Fruit fly (Drosophila melanogaster) whole organism: Measurements from ENCODE around the gene Bhmt.

Experiments used
- CG8478 ChIP-seq: fragments of >200 bp; optimal IDR thresholded peaks from 2 replicates; lab custom pipeline; 2018; ENCODE audit warnings: inconsistent platforms
- Dll ChIP-seq: fragments of >200 bp; optimal IDR thresholded peaks from 2 replicates; lab custom pipeline; 2017
- EcR ChIP-seq, 2 experiments: fragments of >200 bp; optimal IDR thresholded peaks; 2 replicates each; lab custom pipeline; 2017; ENCODE audit warnings: missing biosample characterization in 2 of 2, missing genetic modification characterization in 2 of 2, missing genetic modification reagents in 2 of 2
- pan ChIP-seq: fragments of >200 bp; optimal IDR thresholded peaks from 2 replicates; lab custom pipeline; 2017
- psq ChIP-seq: fragments of >200 bp; optimal IDR thresholded peaks from 2 replicates; lab custom pipeline; 2017
- usp ChIP-seq: fragments of >200 bp; optimal IDR thresholded peaks from 2 replicates; lab custom pipeline; 2017; ENCODE audit warnings: missing biosample characterization, missing genetic modification characterization, mixed read lengths

The Bhmt gene

DNA sequence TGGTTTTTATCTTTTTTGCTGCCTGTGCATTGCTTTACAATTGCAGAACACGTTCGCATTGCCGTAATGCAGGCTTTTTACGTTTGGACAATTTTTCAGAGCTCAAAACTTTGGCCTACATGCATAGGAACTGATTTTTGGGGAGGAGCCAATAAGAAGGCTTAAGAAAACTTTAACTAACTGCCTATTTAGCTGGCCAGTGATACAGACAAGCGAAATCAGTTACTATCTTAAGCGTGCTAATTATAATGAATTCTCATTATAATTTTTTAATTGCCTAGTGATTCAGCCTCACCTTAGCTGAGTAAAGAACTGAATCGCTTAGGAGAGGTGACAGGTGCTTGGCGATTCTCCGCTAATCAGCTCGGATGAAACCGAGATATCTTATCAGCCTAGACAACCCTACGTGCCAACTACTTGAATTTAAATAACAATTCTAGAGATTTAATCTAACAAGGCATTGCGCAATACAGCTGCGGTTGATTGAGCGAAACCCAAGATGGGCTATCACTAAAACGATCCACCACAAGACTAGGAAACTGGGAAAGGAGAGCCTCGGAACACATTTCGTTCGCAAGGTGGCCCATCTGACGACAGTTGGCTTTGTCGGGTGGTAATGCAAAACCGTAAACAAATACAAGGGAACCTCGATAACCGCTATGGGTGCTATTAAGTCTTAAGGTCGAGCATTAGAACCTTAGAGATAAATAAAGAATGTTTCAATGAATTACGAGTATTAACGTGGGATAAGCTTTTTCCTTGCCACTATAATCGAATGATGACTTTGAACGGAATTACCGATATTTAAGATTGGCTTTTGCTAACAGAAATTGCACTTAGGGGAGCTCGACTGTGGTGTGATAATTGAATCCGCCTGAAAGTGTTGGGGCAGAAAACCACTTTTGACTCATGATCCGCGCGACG, 28.4 kb upstream of the Bhmt start:
- no peak for TF ChIP-seq EcR (GFP tag; optimal IDR thresholded peaks at IDR 0.05; lab: Kevin White, UChicago)
- no peak for TF ChIP-seq psq (lab: Kevin White, UChicago)
- TF ChIP-seq pan (lab: Kevin White, UChicago), result no peak
- no peak for TF ChIP-seq Dll
- no peak for TF ChIP-seq CG8478
- TF ChIP-seq usp (GFP tag; lab: Kevin White, UChicago), result no peak

DNA sequence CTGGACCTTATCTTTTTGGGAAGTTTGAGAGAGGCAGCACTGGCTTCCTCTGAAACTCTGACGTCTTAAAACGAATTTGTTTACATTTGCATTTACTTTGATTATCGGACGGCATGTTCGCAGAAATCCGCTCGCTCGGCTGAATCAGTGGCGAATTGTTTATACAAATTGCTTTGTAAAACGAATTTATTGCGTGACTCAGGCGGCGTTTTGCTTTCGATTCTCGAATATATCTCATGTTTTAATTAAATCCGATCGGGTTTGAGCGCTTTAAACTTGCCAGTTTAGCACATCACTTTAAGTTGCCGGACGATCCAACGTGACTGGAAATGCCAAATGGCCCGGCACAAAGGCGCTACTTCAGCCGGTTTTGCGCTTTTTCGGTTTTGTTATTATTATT, 27.0 kb upstream of the Bhmt start:
- TF ChIP-seq Dll, result no peak
- no peak for TF ChIP-seq CG8478
- no peak for TF ChIP-seq psq (lab: Kevin White, UChicago)
- no peak for TF ChIP-seq pan (lab: Kevin White, UChicago)
- TF ChIP-seq usp (GFP tag; lab: Kevin White, UChicago), result no peak
- TF ChIP-seq EcR (GFP tag; optimal IDR thresholded peaks at IDR 0.05; lab: Kevin White, UChicago), result no peak

DNA sequence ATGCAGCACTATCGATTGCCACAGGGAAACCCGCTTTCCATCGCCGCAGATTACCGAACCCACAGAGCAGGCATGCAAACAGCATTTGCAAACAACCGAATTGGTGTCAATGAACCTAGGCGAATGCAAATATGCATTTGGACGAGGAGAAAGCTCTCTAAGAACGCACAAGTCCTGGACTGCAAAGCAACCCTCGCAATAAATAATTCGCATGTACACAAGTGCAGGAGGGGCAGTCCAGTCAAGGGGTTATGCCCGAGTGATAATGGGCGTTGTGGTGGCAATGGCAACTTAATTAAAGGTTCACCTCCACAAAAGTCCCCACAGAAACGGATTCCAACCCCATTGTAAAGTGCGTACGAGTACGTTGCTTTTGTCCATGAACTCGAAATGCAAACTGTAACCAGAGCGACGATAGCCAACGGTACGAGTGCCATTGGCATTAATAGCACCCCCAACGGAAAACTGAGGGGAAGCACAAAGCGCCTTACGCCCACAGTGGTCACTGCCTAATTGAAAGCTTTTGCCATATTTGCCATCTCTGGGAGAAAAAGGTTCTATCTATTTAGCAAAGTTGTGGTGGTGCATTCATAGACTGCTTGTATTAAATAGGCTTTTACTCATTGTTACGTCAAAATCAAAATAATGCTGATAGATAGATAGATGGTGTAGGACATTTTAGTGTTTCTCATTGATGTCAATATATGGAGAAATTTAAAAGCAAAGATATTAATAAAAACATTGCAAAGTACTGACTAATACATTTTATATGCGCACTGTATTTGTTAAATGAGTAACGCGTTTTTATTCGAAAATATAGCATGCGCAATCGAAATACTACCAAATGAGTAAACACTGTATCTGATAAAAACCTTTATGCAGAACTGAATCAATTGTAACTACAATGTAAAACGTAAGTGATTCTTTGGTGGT, 26.0 kb upstream of the Bhmt start:
- TF ChIP-seq psq (lab: Kevin White, UChicago) (no peak), usp (GFP tag; lab: Kevin White, UChicago) (no peak), CG8478 (no peak), EcR (GFP tag; optimal IDR thresholded peaks at IDR 0.05; lab: Kevin White, UChicago) (no peak), pan (lab: Kevin White, UChicago) (no peak)

DNA sequence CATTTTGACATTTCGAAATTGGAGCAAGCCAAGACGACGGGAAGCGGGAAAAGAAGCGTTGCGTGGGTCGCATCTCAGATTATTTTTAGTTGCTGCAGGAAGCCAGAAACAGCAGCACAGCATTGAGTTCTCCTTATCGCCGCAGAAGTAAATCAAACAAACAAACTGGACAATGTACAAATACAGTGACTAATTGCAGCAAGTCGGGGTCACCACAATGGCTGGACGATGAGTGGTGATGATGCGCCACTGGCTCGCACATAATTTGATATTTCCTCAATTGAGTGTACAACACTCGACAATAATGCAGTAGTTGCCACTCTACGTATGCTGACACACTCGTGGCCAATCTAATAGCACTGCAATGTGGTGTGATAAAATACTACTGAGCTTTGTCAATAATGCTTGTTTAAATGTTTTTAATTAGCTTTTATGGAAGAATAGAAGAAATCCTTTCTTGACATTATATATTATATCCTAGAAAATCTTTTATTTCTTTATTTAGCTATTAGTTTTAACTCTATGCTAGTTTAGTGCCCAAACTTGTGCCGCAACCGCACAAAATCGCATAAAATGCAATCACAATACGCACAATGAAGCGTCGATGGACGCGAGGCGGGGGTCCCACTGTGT, 25.0 kb upstream of the Bhmt start:
- TF ChIP-seq CG8478 (no peak), psq (lab: Kevin White, UChicago) (no peak), Dll (no peak), usp (GFP tag; lab: Kevin White, UChicago) (no peak), pan (lab: Kevin White, UChicago) (no peak), EcR (GFP tag; optimal IDR thresholded peaks at IDR 0.05; lab: Kevin White, UChicago) (no peak)

DNA sequence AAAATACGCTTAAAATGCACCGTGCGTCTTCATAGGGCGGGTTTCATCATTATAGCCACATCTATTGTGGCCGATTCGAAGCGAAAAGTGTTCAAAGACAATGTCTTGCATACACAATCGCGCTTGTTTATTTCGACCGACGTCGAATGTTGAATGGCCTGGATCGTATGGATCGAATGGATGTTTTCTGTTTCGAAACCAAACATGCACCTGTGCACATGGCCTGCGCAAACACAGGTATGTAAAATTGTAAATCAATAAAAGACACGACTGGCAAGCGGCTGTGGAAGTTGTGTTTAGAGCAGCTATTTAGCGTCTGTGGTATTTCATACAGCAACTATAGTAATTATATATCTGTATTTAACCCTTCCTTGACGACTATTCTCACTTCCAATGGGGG, 24.4 kb upstream of the Bhmt start:
- no peak for TF ChIP-seq psq (lab: Kevin White, UChicago)
- no peak for TF ChIP-seq EcR (GFP tag; optimal IDR thresholded peaks at IDR 0.05; lab: Kevin White, UChicago)
- no peak for TF ChIP-seq Dll
- TF ChIP-seq CG8478, result no peak
- TF ChIP-seq pan (lab: Kevin White, UChicago), result no peak

DNA sequence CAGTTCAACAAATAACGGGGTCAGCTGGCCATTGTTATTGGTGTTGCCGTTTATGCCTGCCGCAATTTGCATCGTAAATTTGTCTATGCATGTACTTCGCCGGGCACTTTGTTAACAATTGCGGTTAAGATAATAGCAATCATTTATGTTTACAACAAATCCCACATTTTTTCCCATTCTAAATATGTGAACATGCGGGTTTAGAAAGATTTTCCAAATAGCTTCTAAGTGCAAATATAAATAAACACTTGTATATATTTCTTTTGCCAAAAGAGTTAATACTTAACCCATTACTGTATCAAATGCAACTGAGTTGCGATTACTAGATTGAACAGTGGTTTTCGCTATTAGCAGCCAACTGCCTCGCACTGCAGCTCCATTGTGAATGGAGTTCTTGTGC, 23.9 kb upstream of the Bhmt start:
- TF ChIP-seq CG8478 (no peak), EcR (GFP tag; optimal IDR thresholded peaks at IDR 0.05; lab: Kevin White, UChicago) (no peak), usp (GFP tag; lab: Kevin White, UChicago) (no peak), psq (lab: Kevin White, UChicago) (no peak), pan (lab: Kevin White, UChicago) (no peak), Dll (no peak)

DNA sequence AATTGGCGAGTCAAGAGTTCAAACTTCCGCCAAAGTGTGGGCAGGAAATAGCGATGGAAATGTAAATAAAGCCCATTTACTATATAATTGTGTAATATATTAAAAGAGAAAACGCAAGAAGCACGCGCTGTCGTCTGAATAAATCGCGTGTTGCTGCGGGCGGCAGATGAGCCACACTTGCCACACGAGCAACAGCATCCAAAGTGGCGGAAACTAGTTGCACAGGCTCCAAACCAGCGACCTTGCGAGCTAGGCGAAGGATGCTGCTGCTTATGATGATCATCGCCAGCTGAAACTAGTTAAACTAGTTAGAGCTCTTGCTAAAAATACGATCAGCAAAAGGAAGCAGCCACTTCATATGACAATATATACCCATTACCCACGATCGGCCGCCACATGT, 22.3 kb upstream of the Bhmt start:
- TF ChIP-seq usp (GFP tag; lab: Kevin White, UChicago), result no peak

DNA sequence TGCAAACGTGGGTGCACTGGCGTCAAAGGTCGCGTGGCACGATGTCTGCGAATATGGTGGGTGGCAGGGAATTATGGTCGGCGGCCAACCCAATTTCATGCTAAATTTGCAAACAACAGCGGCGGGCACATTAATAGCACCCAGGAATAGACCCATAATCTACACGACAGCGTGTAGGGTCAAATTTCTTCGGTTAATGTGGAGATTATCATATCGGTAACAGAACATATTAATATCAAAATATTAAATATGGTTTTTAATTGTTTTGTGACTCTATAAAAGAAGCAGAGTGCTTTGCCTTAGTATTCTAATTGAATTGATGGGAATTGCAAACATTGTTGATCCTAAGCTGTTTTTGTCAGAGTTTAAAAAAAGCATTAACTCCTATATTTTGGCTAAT, 21.8 kb upstream of the Bhmt start:
- TF ChIP-seq CG8478, result no peak

DNA sequence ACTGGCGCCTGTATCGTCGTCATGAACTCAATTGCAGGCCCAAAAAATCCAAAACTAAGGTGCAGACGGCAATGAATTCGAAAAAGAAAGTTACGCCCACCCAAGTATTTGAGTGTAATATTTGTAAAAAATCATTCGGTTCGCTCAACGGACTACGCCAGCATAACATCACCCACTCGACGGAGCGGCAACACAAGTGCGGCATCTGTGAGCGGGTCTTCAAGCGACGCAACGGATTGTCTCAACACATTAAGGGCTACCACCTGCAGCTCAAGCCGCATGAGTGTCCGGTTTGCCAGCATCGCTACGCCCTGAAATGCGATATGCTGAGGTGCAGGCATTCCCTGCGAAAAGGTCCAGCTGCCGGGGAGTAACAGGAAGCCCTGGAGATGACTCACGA, 19.6 kb upstream of the Bhmt start:
- TF ChIP-seq usp (GFP tag; lab: Kevin White, UChicago) (no peak), psq (lab: Kevin White, UChicago) (no peak), CG8478 (no peak), EcR (GFP tag; optimal IDR thresholded peaks at IDR 0.05; lab: Kevin White, UChicago) (no peak), pan (lab: Kevin White, UChicago) (no peak)

DNA sequence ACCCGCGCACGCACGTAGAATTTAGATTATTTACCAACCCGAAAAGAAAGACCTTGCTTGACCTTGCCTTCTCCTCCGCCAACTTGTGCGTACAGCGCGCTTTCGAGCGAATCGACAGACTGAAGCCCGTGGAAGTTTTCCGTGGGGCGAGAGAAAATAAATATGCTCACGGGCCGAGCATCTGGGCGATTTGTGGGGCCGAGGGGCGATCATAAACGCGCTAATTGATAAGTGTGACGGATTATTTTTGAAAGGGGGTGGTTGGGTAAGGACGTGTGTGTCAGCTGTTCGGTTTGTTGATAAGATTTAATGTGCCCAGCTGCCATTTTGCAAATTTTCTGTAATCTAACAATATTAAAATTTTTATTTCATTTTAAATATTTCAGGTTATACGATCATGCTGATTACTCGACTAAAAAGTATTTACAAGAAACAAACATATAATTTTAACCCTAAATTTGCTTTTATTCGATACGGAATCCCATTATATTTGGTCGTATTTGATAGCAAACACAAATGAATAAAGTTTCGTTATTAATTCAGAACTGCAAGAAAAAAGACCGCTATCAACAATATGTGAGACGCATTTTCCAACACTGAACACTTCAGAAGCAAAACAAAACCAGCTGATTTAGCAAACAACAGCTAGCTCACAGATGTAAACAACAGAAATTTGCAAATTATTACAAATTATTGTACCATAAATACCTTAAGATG, 17.1 kb upstream of the Bhmt start, which contains the start of the genes L2HGDH and CG10431:
TSS of gene L2HGDH (minus strand) at position 386 of the 717 bp plus-strand sequence.
TSS of gene CG10431 (plus strand) at position 648 of the 717 bp plus-strand sequence.
- TF ChIP-seq pan (lab: Kevin White, UChicago) (no peak), CG8478 (no peak), EcR (GFP tag; optimal IDR thresholded peaks at IDR 0.05; lab: Kevin White, UChicago) (no peak), usp (GFP tag; lab: Kevin White, UChicago) (no peak), Dll (no peak), psq (lab: Kevin White, UChicago) (no peak)

DNA sequence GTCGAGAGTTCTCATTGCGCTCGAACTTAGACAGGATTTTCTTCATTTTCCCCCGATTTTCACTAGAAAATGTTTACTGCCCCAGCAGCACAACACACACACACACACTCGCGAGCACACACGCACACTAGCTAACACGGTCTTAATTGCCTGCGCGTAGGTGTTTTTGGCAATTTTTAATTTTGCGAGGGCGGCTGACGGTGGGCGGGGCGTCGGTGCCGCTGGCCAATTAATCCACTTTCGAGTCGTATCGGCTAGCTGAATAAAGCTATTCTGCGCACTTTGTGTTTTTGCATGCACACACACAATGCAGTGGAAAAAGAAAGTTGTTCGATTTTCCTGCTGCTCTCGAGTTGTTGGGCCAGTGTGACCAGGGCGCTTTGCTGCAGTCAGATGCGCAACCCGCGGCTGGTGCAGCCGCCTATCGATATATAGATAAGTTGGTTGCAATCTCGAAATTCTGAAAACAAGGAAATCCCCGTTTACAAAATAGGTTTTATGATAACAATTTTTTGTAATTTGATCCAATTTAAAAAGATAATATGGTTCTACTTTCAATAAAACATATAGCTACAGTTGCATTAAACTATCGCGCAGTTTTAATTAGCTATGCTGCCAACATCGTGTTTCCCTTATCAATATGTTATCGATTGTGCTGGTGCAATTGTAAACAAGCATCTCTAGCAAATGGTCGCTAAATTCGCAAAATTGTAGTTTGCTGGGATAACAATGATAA, 11.4 kb upstream of the Bhmt start, which contains the start of the genes Nak and Tango6:
TSS of gene Nak (minus strand) at position 375 of the 736 bp plus-strand sequence.
TSS of gene Tango6 (plus strand) at position 659 of the 736 bp plus-strand sequence.
- TF ChIP-seq EcR (GFP tag; optimal IDR thresholded peaks at IDR 0.05; lab: Kevin White, UChicago) (no peak), CG8478 (peak; percentile 14), psq (lab: Kevin White, UChicago) (no peak)
